Fruit fly (Drosophila melanogaster): ENCODE measurements around the gene Ir92a.

Gene Ir92a

DNA sequence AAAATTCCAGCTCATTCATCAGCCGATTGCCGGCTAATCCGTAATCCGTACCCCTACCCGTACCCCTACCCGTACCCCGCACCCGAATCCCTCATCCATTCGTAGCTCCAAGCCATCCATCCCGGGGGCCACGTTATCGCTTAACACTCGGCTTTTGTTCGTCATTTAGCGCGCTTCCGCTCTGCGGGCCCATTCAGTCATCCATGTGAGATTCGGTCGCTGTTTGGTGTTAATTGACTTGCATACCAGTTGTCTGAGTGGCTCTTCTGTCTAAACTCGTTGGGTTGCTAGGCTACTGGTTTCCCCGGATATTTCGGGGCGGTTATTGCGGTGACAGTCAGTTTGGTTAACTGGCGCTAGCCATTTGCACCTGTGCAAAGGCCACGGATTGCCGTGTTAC lies 27.4 kb upstream of the Ir92a start:
- TF ChIP-seq fru (GFP tag; optimal IDR thresholded peaks at IDR 0.05) (peak; percentile 13), pan (optimal IDR thresholded peaks at IDR 0.05) (no peak), Rel (GFP tag; optimal IDR thresholded peaks at IDR 0.05) (no peak), Rel (tag; optimal IDR thresholded peaks at IDR 0.05) (no peak), Hr83 (GFP tag; optimal IDR thresholded peaks at IDR 0.05; ENCODE audit: poor library complexity, severe bottlenecking) (peak; percentile 23), br (GFP tag; optimal IDR thresholded peaks at IDR 0.05) (no peak), CG9705 (GFP tag; optimal IDR thresholded peaks at IDR 0.05) (no peak), tai (GFP tag; optimal IDR thresholded peaks at IDR 0.05) (no peak)

DNA sequence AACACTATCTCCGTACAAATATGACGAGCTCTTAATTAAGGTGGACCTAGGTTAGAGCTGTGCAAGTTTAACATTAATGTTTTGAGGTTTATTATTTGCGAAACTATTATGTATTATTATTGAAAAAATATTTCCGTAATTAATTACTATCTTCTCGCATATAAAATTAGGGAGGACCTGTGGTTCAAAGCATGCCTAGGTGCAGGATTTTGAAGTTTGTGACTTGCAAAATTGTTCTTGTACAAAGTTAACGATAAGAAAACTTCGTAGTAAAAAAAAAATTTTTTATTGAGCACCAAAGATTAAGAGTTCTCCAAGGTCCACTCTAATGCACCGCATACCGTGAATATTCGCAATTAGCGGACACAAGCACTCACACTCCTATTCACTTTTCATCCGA lies 25.9 kb upstream of the Ir92a start:
- TF ChIP-seq Dif (GFP tag; optimal IDR thresholded peaks at IDR 0.05; ENCODE audit: partially characterized antibody): no peak
- TF ChIP-seq tai (GFP tag; optimal IDR thresholded peaks at IDR 0.05): peak; percentile 4
- TF ChIP-seq sv (GFP tag; optimal IDR thresholded peaks at IDR 0.05): no peak
- peak; percentile 53 for TF ChIP-seq brk (GFP tag; optimal IDR thresholded peaks at IDR 0.05)
- TF ChIP-seq dsf (GFP tag; optimal IDR thresholded peaks at IDR 0.05; ENCODE audit: borderline replicate concordance): no peak
- peak; percentile 56 for TF ChIP-seq psq (GFP tag; optimal IDR thresholded peaks at IDR 0.05)
- TF ChIP-seq Vsx2 (GFP tag; optimal IDR thresholded peaks at IDR 0.05; ENCODE audit: partially characterized antibody): no peak
- TF ChIP-seq woc (GFP tag; optimal IDR thresholded peaks at IDR 0.05): no peak
- TF ChIP-seq rgr (GFP tag; optimal IDR thresholded peaks at IDR 0.05): peak; percentile 72
- no peak for TF ChIP-seq Hr83 (GFP tag; optimal IDR thresholded peaks at IDR 0.05; ENCODE audit: poor library complexity, severe bottlenecking)
- TF ChIP-seq Sp1 (GFP tag; optimal IDR thresholded peaks at IDR 0.05): peak; percentile 44
- peak; percentile 31 for TF ChIP-seq sage (GFP tag; optimal IDR thresholded peaks at IDR 0.05)
- no peak for TF ChIP-seq jim (GFP tag; optimal IDR thresholded peaks at IDR 0.05)
- TF ChIP-seq GATAd (GFP tag; optimal IDR thresholded peaks at IDR 0.05): no peak
- TF ChIP-seq Abd-B (GFP tag; optimal IDR thresholded peaks at IDR 0.05): no peak
- TF ChIP-seq ey (GFP tag; optimal IDR thresholded peaks at IDR 0.05): peak; percentile 57
- TF ChIP-seq br (GFP tag; optimal IDR thresholded peaks at IDR 0.05): peak; percentile 48
- no peak for TF ChIP-seq pan (optimal IDR thresholded peaks at IDR 0.05)
- TF ChIP-seq usp (GFP tag; optimal IDR thresholded peaks at IDR 0.05): no peak
- TF ChIP-seq CG32264 (GFP tag; optimal IDR thresholded peaks at IDR 0.05): no peak
- TF ChIP-seq OdsH (GFP tag; optimal IDR thresholded peaks at IDR 0.05): peak; percentile 56
- TF ChIP-seq foxo (GFP tag; optimal IDR thresholded peaks at IDR 0.05): peak in 1 of 2 experiments; percentile 82
- no peak for TF ChIP-seq Jra (GFP tag; optimal IDR thresholded peaks at IDR 0.05)
- TF ChIP-seq N (GFP tag; optimal IDR thresholded peaks at IDR 0.05): no peak
- TF ChIP-seq Mio (GFP tag; optimal IDR thresholded peaks at IDR 0.05): no peak
- TF ChIP-seq CG9705 (GFP tag; optimal IDR thresholded peaks at IDR 0.05): no peak
- no peak for TF ChIP-seq lola (GFP tag; optimal IDR thresholded peaks at IDR 0.05)
- TF ChIP-seq Myc (optimal IDR thresholded peaks at IDR 0.05): no peak
- TF ChIP-seq Hnf4 (GFP tag; optimal IDR thresholded peaks at IDR 0.05): peak; percentile 27
- TF ChIP-seq HLH106 (tag; optimal IDR thresholded peaks at IDR 0.05): peak; percentile 51
- TF ChIP-seq h (GFP tag; optimal IDR thresholded peaks at IDR 0.05): peak; percentile 80
- peak; percentile 11 for TF ChIP-seq dmrt93B (GFP tag; optimal IDR thresholded peaks at IDR 0.05)
- TF ChIP-seq dl (GFP tag; optimal IDR thresholded peaks at IDR 0.05; ENCODE audit: insufficient read depth in 1 of 2, partially characterized antibody in 2 of 2): no peak
- no peak for TF ChIP-seq Dfd (GFP tag; optimal IDR thresholded peaks at IDR 0.05)
- peak; percentile 21 for TF ChIP-seq Rel (GFP tag; optimal IDR thresholded peaks at IDR 0.05)
- TF ChIP-seq Rel (tag; optimal IDR thresholded peaks at IDR 0.05): no peak
- TF ChIP-seq Hr78 (GFP tag; optimal IDR thresholded peaks at IDR 0.05): no peak
- peak; percentile 74 for TF ChIP-seq fru (GFP tag; optimal IDR thresholded peaks at IDR 0.05)
- TF ChIP-seq CrebA (GFP tag; optimal IDR thresholded peaks at IDR 0.05; ENCODE audit: borderline replicate concordance): peak; percentile 42

dm6 chr3R:20316599-20316998 lies 22.2 kb upstream of the Ir92a start:
- TF ChIP-seq CrebA (GFP tag; optimal IDR thresholded peaks at IDR 0.05; ENCODE audit: borderline replicate concordance): peak; percentile 18
- no peak for TF ChIP-seq ey (GFP tag; optimal IDR thresholded peaks at IDR 0.05)
